Fruit fly (Drosophila melanogaster) whole organism, prepupa: ENCODE measurements around the gene Samuel.

Experiments
- CG10631 ChIP-seq: fragments of 200-800 bp; sonication (Bioruptor generic); optimal IDR thresholded peaks from 2 replicates; lab custom pipeline; 2016; ENCODE audit warnings: missing biosample characterization, missing genetic modification characterization
- CG10669 ChIP-seq: fragments of 200-800 bp; sonication (Bioruptor generic); optimal IDR thresholded peaks from 3 replicates; lab custom pipeline; 2018; ENCODE audit warnings: missing biosample characterization, mild to moderate bottlenecking, missing genetic modification characterization, moderate library complexity
- CG11294 ChIP-seq: fragments of 200-800 bp; sonication (Bioruptor generic); IDR thresholded peaks from 2 replicates; pipeline ENCODE4 v1.3.6; 2022; ENCODE audit warnings: missing biosample characterization, missing genetic modification characterization
- CG11762 ChIP-seq: fragments of 200-800 bp; sonication (Bioruptor generic); optimal IDR thresholded peaks from 3 replicates; lab custom pipeline; 2016; ENCODE audit warnings: missing biosample characterization, missing genetic modification characterization; ENCODE audit not compliant: insufficient read depth
- CG11902 ChIP-seq: fragments of 200-800 bp; sonication (Bioruptor generic); optimal IDR thresholded peaks from 3 replicates; lab custom pipeline; 2016; ENCODE audit warnings: missing biosample characterization, missing genetic modification characterization
- CG15336 ChIP-seq: fragments of 200-800 bp; sonication (Bioruptor generic); IDR thresholded peaks from 2 replicates; pipeline ENCODE4 v1.3.6; 2022; ENCODE audit warnings: missing biosample characterization, missing genetic modification characterization
- CG1621 ChIP-seq: fragments of 200-800 bp; sonication (Bioruptor generic); optimal IDR thresholded peaks from 3 replicates; lab custom pipeline; 2018; ENCODE audit warnings: missing biosample characterization, mild to moderate bottlenecking, missing genetic modification characterization
- CG16779 ChIP-seq: fragments of 200-800 bp; sonication (Bioruptor generic); optimal IDR thresholded peaks from 3 replicates; lab custom pipeline; 2017; ENCODE audit warnings: missing biosample characterization, mild to moderate bottlenecking, missing genetic modification characterization
- CG3032 ChIP-seq: fragments of 200-800 bp; optimal IDR thresholded peaks from 2 replicates; lab custom pipeline; 2019; ENCODE audit warnings: missing biosample characterization, mild to moderate bottlenecking, missing genetic modification characterization, moderate library complexity
- CG32006 ChIP-seq: fragments of 200-800 bp; sonication (Bioruptor generic); optimal IDR thresholded peaks from 3 replicates; lab custom pipeline; 2017; ENCODE audit warnings: missing biosample characterization, mild to moderate bottlenecking, missing genetic modification characterization
- CG34406 ChIP-seq: fragments of 200-800 bp; sonication (Bioruptor generic); optimal IDR thresholded peaks from 3 replicates; lab custom pipeline; 2016; ENCODE audit warnings: missing biosample characterization, missing genetic modification characterization
- CG4318 ChIP-seq: fragments of 200-800 bp; sonication (Bioruptor generic); optimal IDR thresholded peaks from 3 replicates; lab custom pipeline; 2017; ENCODE audit warnings: missing biosample characterization, mild to moderate bottlenecking, missing genetic modification characterization
- CG6163 ChIP-seq: fragments of 200-800 bp; sonication (Bioruptor generic); IDR thresholded peaks from 3 replicates; pipeline ENCODE4 v1.3.6; 2022; ENCODE audit warnings: missing biosample characterization, missing genetic modification characterization
- CG6276 ChIP-seq: fragments of 200-800 bp; sonication (Bioruptor generic); optimal IDR thresholded peaks from 2 replicates; lab custom pipeline; 2017; ENCODE audit warnings: missing biosample characterization, mild to moderate bottlenecking, missing genetic modification characterization
- CG6808 ChIP-seq: fragments of 200-800 bp; sonication (Bioruptor generic); optimal IDR thresholded peaks from 3 replicates; lab custom pipeline; 2017; ENCODE audit warnings: missing biosample characterization, missing genetic modification characterization, mild to moderate bottlenecking, moderate library complexity, missing genetic modification reagents
- CG6854 ChIP-seq: fragments of 200-800 bp; sonication (Bioruptor generic); optimal IDR thresholded peaks from 2 replicates; lab custom pipeline; 2017; ENCODE audit warnings: missing biosample characterization, mild to moderate bottlenecking, missing genetic modification characterization
- CG7368 ChIP-seq: fragments of 200-800 bp; sonication (Bioruptor generic); optimal IDR thresholded peaks from 3 replicates; lab custom pipeline; 2016; ENCODE audit warnings: missing biosample characterization, missing genetic modification characterization
- CG8119 ChIP-seq: fragments of 200-800 bp; sonication (Bioruptor generic); IDR thresholded peaks from 3 replicates; pipeline ENCODE4 v1.3.6; 2022; ENCODE audit warnings: missing biosample characterization, missing genetic modification characterization
- CG8319 ChIP-seq: fragments of 200-800 bp; sonication (Bioruptor generic); optimal IDR thresholded peaks from 3 replicates; lab custom pipeline; 2016; ENCODE audit warnings: missing biosample characterization, missing genetic modification characterization
- CG8632 ChIP-seq: fragments of 200-800 bp; sonication (Bioruptor generic); optimal IDR thresholded peaks from 3 replicates; lab custom pipeline; 2016; ENCODE audit warnings: missing biosample characterization, missing genetic modification characterization
- CG9139 ChIP-seq: fragments of 200-800 bp; sonication (Bioruptor generic); optimal IDR thresholded peaks from 3 replicates; lab custom pipeline; 2017; ENCODE audit warnings: missing biosample characterization, mild to moderate bottlenecking, missing genetic modification characterization
- Eip78C ChIP-seq: fragments of 200-800 bp; sonication (Bioruptor generic); peaks from one replicate; lab custom pipeline; 2016; ENCODE audit warnings: missing biosample characterization, missing genetic modification characterization
- Eip93F ChIP-seq: fragments of 200-800 bp; sonication (Bioruptor generic); optimal IDR thresholded peaks from 2 replicates; lab custom pipeline; 2016; ENCODE audit warnings: missing biosample characterization, mild to moderate bottlenecking, missing genetic modification characterization
- Ets21C ChIP-seq: fragments of 200-800 bp; sonication (Bioruptor generic); optimal IDR thresholded peaks from 3 replicates; lab custom pipeline; 2016; ENCODE audit warnings: missing biosample characterization, missing genetic modification characterization
- Hr4 ChIP-seq: fragments of 200-800 bp; sonication (Bioruptor generic); optimal IDR thresholded peaks from 3 replicates; lab custom pipeline; 2016; ENCODE audit warnings: missing biosample characterization, missing genetic modification characterization
- Lpt ChIP-seq: fragments of 200-800 bp; sonication (Bioruptor generic); optimal IDR thresholded peaks from 3 replicates; lab custom pipeline; 2016; ENCODE audit warnings: missing biosample characterization, missing genetic modification characterization
- Met ChIP-seq: fragments of 200-800 bp; sonication (Bioruptor generic); optimal IDR thresholded peaks from 3 replicates; lab custom pipeline; 2016; ENCODE audit warnings: missing biosample characterization, missing genetic modification characterization
- OdsH ChIP-seq: fragments of 200-800 bp; sonication (Bioruptor generic); optimal IDR thresholded peaks from 3 replicates; lab custom pipeline; 2016; ENCODE audit warnings: missing biosample characterization, missing genetic modification characterization
- Smox ChIP-seq: fragments of 200-800 bp; sonication (Bioruptor generic); optimal IDR thresholded peaks from 3 replicates; lab custom pipeline; 2016; ENCODE audit warnings: missing biosample characterization, missing genetic modification characterization
- Sox15 ChIP-seq: fragments of 200-800 bp; sonication (Bioruptor generic); optimal IDR thresholded peaks from 3 replicates; lab custom pipeline; 2016; ENCODE audit warnings: missing biosample characterization, missing genetic modification characterization
- achi ChIP-seq: fragments of 200-800 bp; sonication (Bioruptor generic); optimal IDR thresholded peaks from 3 replicates; lab custom pipeline; 2016; ENCODE audit warnings: missing biosample characterization, missing genetic modification characterization
- cyc ChIP-seq: fragments of 200-800 bp; sonication (Bioruptor generic); optimal IDR thresholded peaks from 3 replicates; lab custom pipeline; 2016; ENCODE audit warnings: missing biosample characterization, missing genetic modification characterization
- dac ChIP-seq: fragments of 200-800 bp; sonication (Bioruptor generic); optimal IDR thresholded peaks from 2 replicates; lab custom pipeline; 2017; ENCODE audit warnings: missing biosample characterization, mild to moderate bottlenecking, missing genetic modification characterization
- dsx ChIP-seq: fragments of 200-800 bp; optimal IDR thresholded peaks from 3 replicates; lab custom pipeline; 2019; ENCODE audit warnings: missing biosample characterization, mild to moderate bottlenecking, missing genetic modification characterization, moderate library complexity; ENCODE audit not compliant: poor library complexity, severe bottlenecking
- eg ChIP-seq: fragments of 200-800 bp; sonication (Bioruptor generic); IDR thresholded peaks from 3 replicates; pipeline ENCODE4 v1.3.6; 2022; ENCODE audit warnings: missing biosample characterization, missing genetic modification characterization
- esn ChIP-seq: fragments of 200-800 bp; sonication (Bioruptor generic); optimal IDR thresholded peaks from 2 replicates; lab custom pipeline; 2016; ENCODE audit warnings: missing biosample characterization, mild to moderate bottlenecking, missing genetic modification characterization, moderate library complexity
- fd85E ChIP-seq: fragments of 200-800 bp; sonication (Bioruptor generic); optimal IDR thresholded peaks from 3 replicates; lab custom pipeline; 2016; ENCODE audit warnings: missing biosample characterization, missing genetic modification characterization
- fkh ChIP-seq: fragments of 200-800 bp; sonication (Bioruptor generic); optimal IDR thresholded peaks from 3 replicates; lab custom pipeline; 2017; ENCODE audit warnings: missing biosample characterization, mild to moderate bottlenecking, missing genetic modification characterization, moderate library complexity
- lz ChIP-seq: fragments of 200-800 bp; sonication (Bioruptor generic); optimal IDR thresholded peaks from 3 replicates; lab custom pipeline; 2016; ENCODE audit warnings: missing biosample characterization, missing genetic modification characterization
- net ChIP-seq: fragments of 200-800 bp; sonication (Bioruptor generic); optimal IDR thresholded peaks from 3 replicates; lab custom pipeline; 2016; ENCODE audit warnings: missing biosample characterization, missing genetic modification characterization
- pdm3 ChIP-seq: fragments of 200-800 bp; sonication (Bioruptor generic); optimal IDR thresholded peaks from 3 replicates; lab custom pipeline; 2016; ENCODE audit warnings: missing biosample characterization, missing genetic modification characterization
- salr ChIP-seq, 2 experiments: fragments of 200-800 bp; sonication (Bioruptor generic); optimal IDR thresholded peaks; 3 replicates each; lab custom pipeline; 2016 to 2018; ENCODE audit warnings: missing biosample characterization in 2 of 2, missing genetic modification characterization in 2 of 2, mild to moderate bottlenecking in 1 of 2
- spab ChIP-seq: fragments of 200-800 bp; sonication (Bioruptor generic); optimal IDR thresholded peaks from 2 replicates; lab custom pipeline; 2017; ENCODE audit warnings: missing biosample characterization, mild to moderate bottlenecking, missing genetic modification characterization, missing genetic modification reagents
- svp ChIP-seq: fragments of 200-800 bp; sonication (Bioruptor generic); peaks from one replicate; lab custom pipeline; 2016; ENCODE audit warnings: missing biosample characterization, missing genetic modification characterization
- topi ChIP-seq: fragments of 200-800 bp; sonication (Bioruptor generic); optimal IDR thresholded peaks from 3 replicates; lab custom pipeline; 2016; ENCODE audit warnings: missing biosample characterization, missing genetic modification characterization
- vri ChIP-seq: fragments of 200-800 bp; sonication (Bioruptor generic); optimal IDR thresholded peaks from 3 replicates; lab custom pipeline; 2016; ENCODE audit warnings: missing biosample characterization, mild to moderate bottlenecking, missing genetic modification characterization

The Samuel gene

DNA sequence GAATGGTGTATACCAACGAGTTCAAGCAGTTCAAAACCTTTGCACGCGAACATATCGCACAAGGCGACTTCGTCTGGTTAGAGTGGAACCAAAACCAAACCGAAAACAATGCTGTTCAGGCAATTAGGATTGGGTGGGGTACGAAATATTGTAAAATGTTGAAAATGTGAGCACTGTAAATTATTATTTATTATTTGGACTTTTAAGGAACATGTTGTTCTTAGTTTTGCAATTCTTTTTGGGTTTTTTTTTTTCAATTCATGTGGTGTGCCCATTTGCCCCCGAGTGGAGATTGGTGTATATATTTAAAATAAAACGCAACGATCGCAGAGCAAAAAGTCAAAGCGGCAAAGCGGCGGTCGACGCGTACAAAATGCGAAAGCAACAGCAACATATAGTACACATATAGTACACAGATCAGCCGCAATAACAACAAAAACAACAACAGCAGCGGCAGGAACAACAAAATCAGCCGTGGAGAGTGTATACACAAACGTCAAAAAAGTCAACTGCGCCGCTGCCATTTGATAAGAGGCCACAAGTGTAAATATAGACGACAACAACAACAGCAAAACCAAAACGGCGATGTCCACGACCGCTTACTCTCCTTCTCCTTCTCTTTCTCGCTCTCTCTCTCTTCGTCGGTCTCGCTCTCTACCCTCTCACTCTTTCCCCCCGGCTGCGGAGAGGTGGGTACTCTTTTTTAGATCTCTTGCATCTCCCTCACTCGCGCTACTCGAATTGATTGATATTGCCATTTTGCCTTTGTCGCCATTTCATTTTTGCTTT lies 21.9 kb downstream of the Samuel start (continued):
- peak; percentile 41 for TF ChIP-seq CG11762
- TF ChIP-seq topi: peak; percentile 67
- peak; percentile 25 for TF ChIP-seq CG4318 (GFP tag; lab: Kevin White, UChicago)
- peak; percentile 85 for TF ChIP-seq Smox (GFP tag; lab: Kevin White, UChicago)
- TF ChIP-seq CG9139 (GFP tag; lab: Kevin White, UChicago): no peak
- TF ChIP-seq dsx (GFP tag; lab: Kevin White, UChicago): peak; percentile 48
- TF ChIP-seq Eip93F: peak; percentile 66
- TF ChIP-seq achi (GFP tag; lab: Kevin White, UChicago): peak; percentile 63
- peak; percentile 75 for TF ChIP-seq CG34406 (GFP tag; lab: Kevin White, UChicago)
- TF ChIP-seq, all 60 proteins: peak for 52

dm6 chr2L:11041785-11042184 lies 25.0 kb downstream of the Samuel start:
- no peak for TF ChIP-seq CG8632 (GFP tag; lab: Kevin White, UChicago)
- peak; percentile 41 for TF ChIP-seq CG15336 (GFP tag; lab: Robert Waterston, UW)
- peak; percentile 55 for TF ChIP-seq CG6276 (GFP tag; lab: Kevin White, UChicago)
- TF ChIP-seq CG32006 (GFP tag; lab: Kevin White, UChicago): peak; percentile 12
- peak; percentile 53; the same call in 1 of the 3 replicates for TF ChIP-seq eg (GFP tag; lab: Robert Waterston, UW)
- no peak for TF ChIP-seq esn
- TF ChIP-seq svp (GFP tag; lab: Kevin White, UChicago): no peak
- no peak for TF ChIP-seq net (GFP tag; lab: Kevin White, UChicago)
- peak; percentile 43; the same call in 1 of the 3 replicates for TF ChIP-seq CG8119 (GFP tag; lab: Robert Waterston, UW)
- no peak for TF ChIP-seq CG1621 (tag; lab: Kevin White, UChicago)
- no peak for TF ChIP-seq vri (GFP tag; lab: Kevin White, UChicago)
- no peak for TF ChIP-seq CG10631 (GFP tag; lab: Kevin White, UChicago)

- no peak for TF ChIP-seq CG6276 (GFP tag; lab: Kevin White, UChicago)
- no peak for TF ChIP-seq Ets21C
- no peak for TF ChIP-seq CG6163 (GFP tag; lab: Robert Waterston, UW)
- no peak for TF ChIP-seq Met (GFP tag; lab: Kevin White, UChicago)
- no peak for TF ChIP-seq achi (GFP tag; lab: Kevin White, UChicago)
- no peak for TF ChIP-seq net (GFP tag; lab: Kevin White, UChicago)
- no peak for TF ChIP-seq OdsH (GFP tag; lab: Kevin White, UChicago)
- TF ChIP-seq CG8319: no peak
- no peak for TF ChIP-seq spab (GFP tag; lab: Kevin White, UChicago)
- TF ChIP-seq CG16779 (tag; lab: Kevin White, UChicago): no peak
- no peak for TF ChIP-seq CG10669
- no peak for TF ChIP-seq eg (GFP tag; lab: Robert Waterston, UW)
- peak; percentile 65 for TF ChIP-seq CG32006 (GFP tag; lab: Kevin White, UChicago)
- TF ChIP-seq lz: no peak
- no peak for TF ChIP-seq Lpt
- no peak for TF ChIP-seq CG3032 (tag; lab: Kevin White, UChicago)
- no peak for TF ChIP-seq CG11902 (GFP tag; lab: Kevin White, UChicago)
- TF ChIP-seq Sox15 (GFP tag; lab: Kevin White, UChicago): no peak
- no peak for TF ChIP-seq CG11294 (GFP tag; lab: Robert Waterston, UW)
- TF ChIP-seq fd85E: no peak
- TF ChIP-seq Hr4 (GFP tag; lab: Kevin White, UChicago): peak; percentile 27
- TF ChIP-seq CG6854: no peak
- no peak for TF ChIP-seq CG6808
- peak in 1 of 2 experiments; percentile 45 for TF ChIP-seq salr (GFP tag; optimal IDR thresholded peaks at IDR 0.05; lab: Kevin White, UChicago)
- TF ChIP-seq cyc: no peak
- TF ChIP-seq pdm3: no peak
- 0 out of 3 replicates have a peak, but pooled peaks have one; percentile 48 for TF ChIP-seq CG8119 (GFP tag; lab: Robert Waterston, UW)
- TF ChIP-seq CG15336 (GFP tag; lab: Robert Waterston, UW): peak; percentile 52
- TF ChIP-seq dac (GFP tag; lab: Kevin White, UChicago): no peak
- TF ChIP-seq CG7368 (GFP tag; lab: Kevin White, UChicago): no peak
- peak; percentile 33 for TF ChIP-seq CG4318 (GFP tag; lab: Kevin White, UChicago)
- peak; percentile 51 for TF ChIP-seq Eip78C (GFP tag; lab: Kevin White, UChicago)
- TF ChIP-seq topi: no peak
- no peak for TF ChIP-seq fkh (GFP tag; lab: Kevin White, UChicago)
- TF ChIP-seq CG10631 (GFP tag; lab: Kevin White, UChicago): no peak
Observed at dm6 chr2L:11041074-11041473, 25.7 kb downstream of the Samuel start.
